Worm (Caenorhabditis elegans) whole organism, L2 larva: ENCODE results near the gene F09E5.11.
A peak's percentile ranks its signal among the peaks of the same experiment; 100 is the strongest.

ENCODE experiments used
- C34F6.9 ChIP-seq: fragments of 150-350 bp; optimal IDR thresholded peaks from 2 replicates; lab custom pipeline; 2014; ENCODE audit warnings: missing biosample characterization, missing genetic modification characterization
- F13H6.1 ChIP-seq: sonication (generic microtip); optimal IDR thresholded peaks from 2 replicates; lab custom pipeline; 2016; ENCODE audit warnings: missing genetic modification characterization, missing compliant biosample characterization
- Y55F3AM.14 ChIP-seq: fragments of 200-800 bp; sonication (Bioruptor generic); optimal IDR thresholded peaks from 2 replicates; lab custom pipeline; 2018; ENCODE audit warnings: mild to moderate bottlenecking, missing genetic modification characterization, missing compliant biosample characterization
- alr-1 ChIP-seq: fragments of 150-350 bp; optimal IDR thresholded peaks from 2 replicates; lab custom pipeline; 2014; ENCODE audit warnings: missing biosample characterization, missing genetic modification characterization
- aly-2 ChIP-seq: fragments of 150-350 bp; optimal IDR thresholded peaks from 2 replicates; lab custom pipeline; 2014; ENCODE audit warnings: missing biosample characterization, missing genetic modification characterization
- ama-1 ChIP-seq: fragments of 150-350 bp; optimal IDR thresholded peaks from 2 replicates; lab custom pipeline; 2018; ENCODE audit warnings: inconsistent platforms
- ceh-16 ChIP-seq: fragments of 150-350 bp; optimal IDR thresholded peaks from 2 replicates; lab custom pipeline; 2014; ENCODE audit warnings: missing biosample characterization, missing genetic modification characterization
- ceh-82 ChIP-seq: fragments of 150-350 bp; optimal IDR thresholded peaks from 2 replicates; lab custom pipeline; 2014; ENCODE audit warnings: missing biosample characterization, missing genetic modification characterization
- crh-2 ChIP-seq: sonication (generic microtip); optimal IDR thresholded peaks from 2 replicates; lab custom pipeline; 2017; ENCODE audit warnings: missing biosample characterization, missing genetic modification characterization
- dmd-4 ChIP-seq: sonication (generic microtip); optimal IDR thresholded peaks from 2 replicates; lab custom pipeline; 2017; ENCODE audit warnings: missing biosample characterization, missing genetic modification characterization
- egl-27 ChIP-seq: sonication (generic microtip); optimal IDR thresholded peaks from 3 replicates; lab custom pipeline; 2017; ENCODE audit warnings: missing biosample characterization, missing genetic modification reagents, missing genetic modification characterization
- elt-1 ChIP-seq: fragments of 150-350 bp; optimal IDR thresholded peaks from 2 replicates; lab custom pipeline; 2014; ENCODE audit warnings: missing biosample characterization, missing genetic modification characterization
- elt-3 ChIP-seq: sonication (generic microtip); optimal IDR thresholded peaks from 2 replicates; lab custom pipeline; 2017; ENCODE audit warnings: missing biosample characterization, missing genetic modification characterization
- fos-1 ChIP-seq: fragments of 150-350 bp; optimal IDR thresholded peaks from 2 replicates; lab custom pipeline; 2014; ENCODE audit warnings: missing biosample characterization, missing genetic modification characterization
- gmeb-1 ChIP-seq: fragments of 150-350 bp; optimal IDR thresholded peaks from 2 replicates; lab custom pipeline; 2014; ENCODE audit warnings: missing biosample characterization, missing genetic modification characterization
- lin-11 ChIP-seq: fragments of 150-350 bp; sonication (generic microtip); optimal IDR thresholded peaks from 2 replicates; lab custom pipeline; 2014; ENCODE audit warnings: missing biosample characterization, missing genetic modification characterization, inconsistent platforms, mixed read lengths
- lin-13 ChIP-seq: fragments of 150-350 bp; optimal IDR thresholded peaks from 2 replicates; lab custom pipeline; 2014; ENCODE audit warnings: missing biosample characterization, missing genetic modification reagents, missing genetic modification characterization
- lin-39 ChIP-seq: fragments of 150-350 bp; optimal IDR thresholded peaks from 2 replicates; lab custom pipeline; 2014; ENCODE audit warnings: missing biosample characterization, missing genetic modification reagents, missing genetic modification characterization
- lsy-2 ChIP-seq, 2 experiments: fragments of 150-350 bp in 1 of 2; sonication (generic microtip) in 1 of 2; optimal IDR thresholded peaks; 2 replicates each; lab custom pipeline; 2014 to 2017; ENCODE audit warnings: missing biosample characterization in 2 of 2, missing genetic modification characterization in 2 of 2
- mab-5 ChIP-seq: fragments of 150-350 bp; optimal IDR thresholded peaks from 2 replicates; lab custom pipeline; 2014; ENCODE audit warnings: missing biosample characterization, missing genetic modification characterization
- mbf-1 ChIP-seq: sonication (generic microtip); optimal IDR thresholded peaks from 2 replicates; lab custom pipeline; 2017; ENCODE audit warnings: missing biosample characterization, missing genetic modification characterization
- mdl-1 ChIP-seq, 2 experiments: fragments of 150-350 bp in 1 of 2; sonication (generic microtip) in 1 of 2; optimal IDR thresholded peaks; 2 replicates each; lab custom pipeline; 2017; ENCODE audit warnings: missing biosample characterization in 2 of 2, missing genetic modification characterization in 2 of 2
- nhr-11 ChIP-seq: fragments of 150-350 bp; optimal IDR thresholded peaks from 2 replicates; lab custom pipeline; 2014; ENCODE audit warnings: missing biosample characterization, missing genetic modification characterization
- nhr-12 ChIP-seq: fragments of 150-350 bp; optimal IDR thresholded peaks from 2 replicates; lab custom pipeline; 2014; ENCODE audit warnings: missing biosample characterization, missing genetic modification characterization
- nhr-21 ChIP-seq: fragments of 150-350 bp; optimal IDR thresholded peaks from 2 replicates; lab custom pipeline; 2014; ENCODE audit warnings: missing biosample characterization, missing genetic modification characterization
- nhr-23 ChIP-seq: fragments of 150-350 bp; optimal IDR thresholded peaks from 2 replicates; lab custom pipeline; 2014; ENCODE audit warnings: missing biosample characterization, missing genetic modification reagents, missing genetic modification characterization
- nhr-237 ChIP-seq: fragments of 150-350 bp; optimal IDR thresholded peaks from 2 replicates; lab custom pipeline; 2014; ENCODE audit warnings: missing biosample characterization, missing genetic modification characterization
- nhr-25 ChIP-seq: fragments of 150-350 bp; sonication (generic microtip); optimal IDR thresholded peaks from 3 replicates; lab custom pipeline; 2014; ENCODE audit warnings: missing biosample characterization, missing genetic modification characterization
- nhr-6 ChIP-seq: fragments of 150-350 bp; optimal IDR thresholded peaks from 2 replicates; lab custom pipeline; 2014; ENCODE audit warnings: missing biosample characterization, missing genetic modification characterization
- nhr-77 ChIP-seq: fragments of 150-350 bp; optimal IDR thresholded peaks from 2 replicates; lab custom pipeline; 2014; ENCODE audit warnings: missing biosample characterization, missing genetic modification characterization
- peb-1 ChIP-seq: fragments of 150-350 bp; optimal IDR thresholded peaks from 2 replicates; lab custom pipeline; 2014; ENCODE audit warnings: missing biosample characterization, missing genetic modification characterization
- sem-4 ChIP-seq: fragments of 150-350 bp; optimal IDR thresholded peaks from 2 replicates; lab custom pipeline; 2014; ENCODE audit warnings: missing biosample characterization, missing genetic modification reagents, missing genetic modification characterization
- skn-1 ChIP-seq: sonication (generic microtip); optimal IDR thresholded peaks from 2 replicates; lab custom pipeline; 2017; ENCODE audit warnings: missing biosample characterization, missing genetic modification characterization
- sma-3 ChIP-seq: sonication (generic microtip); optimal IDR thresholded peaks from 2 replicates; lab custom pipeline; 2016; ENCODE audit warnings: missing genetic modification reagents, missing genetic modification characterization, missing compliant biosample characterization
- sma-9 ChIP-seq, 2 experiments: fragments of 150-350 bp in 1 of 2; sonication (generic microtip) in 1 of 2; optimal IDR thresholded peaks; 2 replicates each; lab custom pipeline; 2014 to 2016; ENCODE audit warnings: missing genetic modification characterization in 2 of 2, mild to moderate bottlenecking in 1 of 2, missing biosample characterization in 1 of 2, missing compliant biosample characterization in 1 of 2, missing genetic modification reagents in 1 of 2, moderate library complexity in 1 of 2
- snpc-4 ChIP-seq: fragments of 150-350 bp; optimal IDR thresholded peaks from 2 replicates; lab custom pipeline; 2014; ENCODE audit warnings: missing biosample characterization, missing genetic modification characterization
- unc-39 ChIP-seq: fragments of 150-350 bp; optimal IDR thresholded peaks from 2 replicates; lab custom pipeline; 2014; ENCODE audit warnings: missing biosample characterization, missing genetic modification characterization
- unc-55 ChIP-seq: fragments of 150-350 bp; sonication (generic microtip); optimal IDR thresholded peaks from 3 replicates; lab custom pipeline; 2014; ENCODE audit warnings: missing biosample characterization, missing genetic modification reagents, missing genetic modification characterization
- zag-1 ChIP-seq: fragments of 150-350 bp; optimal IDR thresholded peaks from 2 replicates; lab custom pipeline; 2014; ENCODE audit warnings: missing biosample characterization, missing genetic modification characterization
- ztf-1 ChIP-seq: fragments of 200-800 bp; sonication (Bioruptor generic); conservative IDR thresholded peaks from 2 replicates; pipeline ENCODE4 v1.3.6; 2022; ENCODE audit warnings: missing genetic modification characterization, missing compliant biosample characterization
- ztf-11 ChIP-seq: sonication (generic microtip); optimal IDR thresholded peaks from 2 replicates; lab custom pipeline; 2017; ENCODE audit warnings: missing biosample characterization, missing genetic modification characterization
- ztf-4 ChIP-seq: fragments of 150-350 bp; optimal IDR thresholded peaks from 2 replicates; lab custom pipeline; 2014; ENCODE audit warnings: missing biosample characterization, missing genetic modification characterization

F09E5.11 gene

ce11 chrII:5388786-5389421, 30.9 kb upstream of the F09E5.11 start, which contains the start of gene rsp-4:
Gene rsp-4 (minus strand): TSS chrII:5388836.
- no peak for TF ChIP-seq lin-39 (tag; lab: Kevin White, UChicago)
- no peak for TF ChIP-seq sma-3
- TF ChIP-seq nhr-12 (tag; lab: Kevin White, UChicago): no peak
- no peak for TF ChIP-seq dmd-4 (tag; lab: Kevin White, UChicago)
- TF ChIP-seq sma-9 (GFP tag; optimal IDR thresholded peaks at IDR 0.05; lab: Kevin White, UChicago): no peak
- no peak for TF ChIP-seq sma-9 (tag; optimal IDR thresholded peaks at IDR 0.05; lab: Kevin White, UChicago)
- TF ChIP-seq peb-1 (tag; lab: Kevin White, UChicago): no peak
- TF ChIP-seq ceh-16: no peak
- no peak for TF ChIP-seq mbf-1 (tag; lab: Kevin White, UChicago)
- TF ChIP-seq elt-1 (tag; lab: Kevin White, UChicago): no peak
- TF ChIP-seq sem-4 (tag; lab: Kevin White, UChicago): no peak
- no peak for TF ChIP-seq nhr-77
- no peak for TF ChIP-seq lin-13 (GFP tag; lab: Kevin White, UChicago)
- no peak for TF ChIP-seq nhr-11 (tag; lab: Kevin White, UChicago)
- TF ChIP-seq nhr-25 (tag; lab: Kevin White, UChicago): no peak
- no peak for TF ChIP-seq gmeb-1 (tag; lab: Kevin White, UChicago)
- TF ChIP-seq unc-39 (tag; lab: Kevin White, UChicago): no peak
- TF ChIP-seq fos-1: no peak
- TF ChIP-seq F13H6.1 (tag; lab: Kevin White, UChicago): no peak
- TF ChIP-seq unc-55 (GFP tag; lab: Kevin White, UChicago): no peak
- no peak for TF ChIP-seq elt-3 (tag; lab: Kevin White, UChicago)

ce11 chrII:5387217-5387616, 29.2 kb upstream of the F09E5.11 start, which contains the start of gene ccpp-6:
Gene ccpp-6 (minus strand): TSS chrII:5387317.
- no peak for TF ChIP-seq ceh-82 (tag; lab: Kevin White, UChicago)
- no peak for TF ChIP-seq lin-11 (tag; lab: Kevin White, UChicago)
- no peak for TF ChIP-seq dmd-4 (tag; lab: Kevin White, UChicago)
- TF ChIP-seq fos-1: no peak
- no peak for TF ChIP-seq unc-39 (tag; lab: Kevin White, UChicago)
- TF ChIP-seq mab-5 (tag; lab: Kevin White, UChicago): no peak
- no peak for TF ChIP-seq nhr-23 (tag; lab: Kevin White, UChicago)

ce11 chrII:5384282-5384681, 26.3 kb upstream of the F09E5.11 start:
- TF ChIP-seq elt-1 (tag; lab: Kevin White, UChicago) (no peak), ama-1 (lab: Kevin White, UChicago) (no peak), snpc-4 (tag; lab: Kevin White, UChicago) (no peak), nhr-12 (tag; lab: Kevin White, UChicago) (no peak), unc-39 (tag; lab: Kevin White, UChicago) (no peak), alr-1 (no peak), sma-9 (GFP tag; optimal IDR thresholded peaks at IDR 0.05; lab: Kevin White, UChicago) (no peak), sma-9 (tag; optimal IDR thresholded peaks at IDR 0.05; lab: Kevin White, UChicago) (no peak), mdl-1 (tag; optimal IDR thresholded peaks at IDR 0.05; lab: Kevin White, UChicago) (no peak), ceh-16 (no peak), nhr-21 (tag; lab: Kevin White, UChicago) (no peak), crh-2 (tag; lab: Kevin White, UChicago) (no peak), skn-1 (tag; lab: Kevin White, UChicago) (no peak), gmeb-1 (tag; lab: Kevin White, UChicago) (no peak), ztf-1 (GFP tag; lab: Robert Waterston, UW) (no peak), zag-1 (tag; lab: Kevin White, UChicago) (no peak), Y55F3AM.14 (GFP tag; lab: Kevin White, UChicago) (no peak), mab-5 (tag; lab: Kevin White, UChicago) (no peak), nhr-77 (no peak), nhr-237 (tag; lab: Kevin White, UChicago) (no peak), mbf-1 (tag; lab: Kevin White, UChicago) (no peak)

- TF ChIP-seq C34F6.9: peak; percentile 17
- TF ChIP-seq ztf-11 (tag; lab: Kevin White, UChicago): no peak
- TF ChIP-seq mab-5 (tag; lab: Kevin White, UChicago): no peak
- peak; percentile 60 for TF ChIP-seq gmeb-1 (tag; lab: Kevin White, UChicago)
- TF ChIP-seq nhr-23 (tag; lab: Kevin White, UChicago): no peak
- no peak for TF ChIP-seq elt-1 (tag; lab: Kevin White, UChicago)
- no peak for TF ChIP-seq dmd-4 (tag; lab: Kevin White, UChicago)
- TF ChIP-seq nhr-12 (tag; lab: Kevin White, UChicago): no peak
- TF ChIP-seq sma-3: peak; percentile 85
- peak; percentile 71 for TF ChIP-seq crh-2 (tag; lab: Kevin White, UChicago)
- TF ChIP-seq aly-2 (tag; lab: Kevin White, UChicago): no peak
- no peak for TF ChIP-seq nhr-11 (tag; lab: Kevin White, UChicago)
- peak; percentile 51 for TF ChIP-seq lin-13 (GFP tag; lab: Kevin White, UChicago)
- peak; percentile 78 for TF ChIP-seq nhr-21 (tag; lab: Kevin White, UChicago)
- peak; percentile 56 for TF ChIP-seq ztf-4 (tag; lab: Kevin White, UChicago)
- TF ChIP-seq peb-1 (tag; lab: Kevin White, UChicago): no peak
- TF ChIP-seq nhr-77: no peak
- TF ChIP-seq egl-27 (tag; lab: Kevin White, UChicago): no peak
- TF ChIP-seq lin-11 (tag; lab: Kevin White, UChicago): no peak
- TF ChIP-seq F13H6.1 (tag; lab: Kevin White, UChicago): peak; percentile 62
- TF ChIP-seq skn-1 (tag; lab: Kevin White, UChicago): no peak
- TF ChIP-seq sma-9 (GFP tag; optimal IDR thresholded peaks at IDR 0.05; lab: Kevin White, UChicago): peak; percentile 61
- TF ChIP-seq sma-9 (tag; optimal IDR thresholded peaks at IDR 0.05; lab: Kevin White, UChicago): no peak
- TF ChIP-seq sem-4 (tag; lab: Kevin White, UChicago): peak; percentile 5
- TF ChIP-seq nhr-6 (tag; lab: Kevin White, UChicago): no peak
- TF ChIP-seq lsy-2 (tag; optimal IDR thresholded peaks at IDR 0.05; lab: Kevin White, UChicago): peak in 1 of 2 experiments; percentile 65
These were observed 21.7 kb upstream of the F09E5.11 start, which contains the start of gene pkc-3 for ce11 chrII:5379614-5380077. Gene pkc-3 (plus strand): TSS chrII:5380027.
